Fruit fly (Drosophila melanogaster): ENCODE results near the gene Dref.
A peak's percentile ranks its signal among the peaks of the same experiment; 100 is the strongest.

Dref gene

dm6 chr2L:9956993-9957652 is 9.9 kb downstream of the Dref start, which contains the start of the genes CG4658 and CG5846 (continued):
- peak; percentile 83 for TF ChIP-seq NC2α (GFP tag; optimal IDR thresholded peaks at IDR 0.05)
- TF ChIP-seq Dip3 (GFP tag; optimal IDR thresholded peaks at IDR 0.05), result peak; percentile 78
- TF ChIP-seq Ravus (GFP tag; IDR thresholded peaks at IDR 0.05), result peak; percentile 85
- TF ChIP-seq sr (GFP tag; IDR thresholded peaks at IDR 0.05), result peak; percentile 44; the same call in 1 of the 3 replicates
- TF ChIP-seq slou (GFP tag; optimal IDR thresholded peaks at IDR 0.05), result peak; percentile 88
- peak; percentile 77; the same call in 2 of the 3 replicates for TF ChIP-seq CG2199 (GFP tag; IDR thresholded peaks at IDR 0.05)
- no peak for TF ChIP-seq cg (GFP tag; optimal IDR thresholded peaks at IDR 0.05)
- peak; percentile 93 for TF ChIP-seq Ada2b (GFP tag; IDR thresholded peaks at IDR 0.05)
- TF ChIP-seq CG6689 (GFP tag; IDR thresholded peaks at IDR 0.05), result peak; percentile 97
- TF ChIP-seq Atf3 (GFP tag; optimal IDR thresholded peaks at IDR 0.05), result peak; percentile 68
- TF ChIP-seq grn (GFP tag; optimal IDR thresholded peaks at IDR 0.05), result no peak
- peak; percentile 29 for TF ChIP-seq kni (GFP tag; optimal IDR thresholded peaks at IDR 0.05)
- peak; percentile 82 for TF ChIP-seq cwo (GFP tag; optimal IDR thresholded peaks at IDR 0.05)
- TF ChIP-seq slbo (GFP tag; IDR thresholded peaks at IDR 0.05), result peak; percentile 95
- peak; percentile 86 for TF ChIP-seq CG3407 (GFP tag; optimal IDR thresholded peaks at IDR 0.05)
- peak; percentile 98 for TF ChIP-seq vvl (GFP tag; IDR thresholded peaks at IDR 0.05)
- peak; percentile 95 for TF ChIP-seq CG2120 (GFP tag; optimal IDR thresholded peaks at IDR 0.05)
- TF ChIP-seq croc (GFP tag; conservative IDR thresholded peaks at IDR 0.05), result peak; percentile 89
- peak; percentile 54 for TF ChIP-seq zfh2 (GFP tag; optimal IDR thresholded peaks at IDR 0.05)
- TF ChIP-seq pnt (GFP tag; optimal IDR thresholded peaks at IDR 0.05), result peak; percentile 58
- 0 out of 4 replicates have a peak, but pooled peaks have one; percentile 46 for TF ChIP-seq chinmo (GFP tag; IDR thresholded peaks at IDR 0.05; ENCODE audit: partially characterized antibody)
- TF ChIP-seq MESR4 (GFP tag; optimal IDR thresholded peaks at IDR 0.05), result peak; percentile 60
- TF ChIP-seq CG7987 (GFP tag; optimal IDR thresholded peaks at IDR 0.05), result peak; percentile 68
- peak; percentile 96 for TF ChIP-seq ranshi (GFP tag; IDR thresholded peaks at IDR 0.05)
- TF ChIP-seq eyg (GFP tag; optimal IDR thresholded peaks at IDR 0.05), result no peak
- peak; percentile 95 for TF ChIP-seq CG4424 (GFP tag; optimal IDR thresholded peaks at IDR 0.05)
- TF ChIP-seq nerfin-2 (GFP tag; IDR thresholded peaks at IDR 0.05; ENCODE audit: partially characterized antibody), result no peak
- peak; percentile 89 for TF ChIP-seq CG3065 (GFP tag; optimal IDR thresholded peaks at IDR 0.05)
- TF ChIP-seq toy (GFP tag; IDR thresholded peaks at IDR 0.05), result peak; percentile 76
- TF ChIP-seq CG1792 (GFP tag; optimal IDR thresholded peaks at IDR 0.05), result peak; percentile 5
- peak; percentile 95 for TF ChIP-seq run (tag; optimal IDR thresholded peaks at IDR 0.05)
- TF ChIP-seq gt (GFP tag; IDR thresholded peaks at IDR 0.05), result peak; percentile 69
- peak; percentile 98 for TF ChIP-seq Ptx1 (GFP tag; IDR thresholded peaks at IDR 0.05)
- TF ChIP-seq CG9932 (GFP tag; IDR thresholded peaks at IDR 0.05), result peak; percentile 90
- peak; percentile 83 for TF ChIP-seq CG9437 (GFP tag; optimal IDR thresholded peaks at IDR 0.05)
- peak; percentile 87 for TF ChIP-seq wdn (GFP tag; IDR thresholded peaks at IDR 0.05)
- peak; percentile 91 for TF ChIP-seq scrt (GFP tag; optimal IDR thresholded peaks at IDR 0.05)
- peak; percentile 96 for TF ChIP-seq CG8924 (tag; optimal IDR thresholded peaks at IDR 0.05)
- TF ChIP-seq Hr39 (optimal IDR thresholded peaks at IDR 0.05), result no peak
- TF ChIP-seq corto (GFP tag; optimal IDR thresholded peaks at IDR 0.05), result peak; percentile 18
- TF ChIP-seq vfl (GFP tag; optimal IDR thresholded peaks at IDR 0.05), result peak; percentile 59
- no peak for TF ChIP-seq hkb (optimal IDR thresholded peaks at IDR 0.05)
- peak; percentile 96 for TF ChIP-seq hkb (GFP tag; IDR thresholded peaks at IDR 0.05)
- TF ChIP-seq CG3995 (GFP tag; optimal IDR thresholded peaks at IDR 0.05), result peak; percentile 36
- peak; percentile 94 for TF ChIP-seq Hsf (GFP tag; optimal IDR thresholded peaks at IDR 0.05)
- TF ChIP-seq CG8388 (GFP tag; optimal IDR thresholded peaks at IDR 0.05), result peak; percentile 96
- peak; percentile 93 for TF ChIP-seq al (GFP tag; IDR thresholded peaks at IDR 0.05)
- TF ChIP-seq Nf-YB (GFP tag; optimal IDR thresholded peaks at IDR 0.05), result peak; percentile 83
- TF ChIP-seq CG11504 (tag; optimal IDR thresholded peaks at IDR 0.05), result peak; percentile 94
- peak; percentile 97 for TF ChIP-seq HLH3B (GFP tag; IDR thresholded peaks at IDR 0.05)
- TF ChIP-seq CG3847 (GFP tag; IDR thresholded peaks at IDR 0.05), result peak; percentile 85

All from whole organism, embryonic.